Fruit fly (Drosophila melanogaster) whole organism, wandering third instar larva: ENCODE data around the gene CG43902.

Source experiments
- Abd-B ChIP-seq: fragments of >200 bp; optimal IDR thresholded peaks from 2 replicates; lab custom pipeline; 2017; ENCODE audit warnings: missing biosample characterization, missing genetic modification characterization
- CG32264 ChIP-seq: fragments of 200-800 bp; sonication (Bioruptor generic); optimal IDR thresholded peaks from 2 replicates; lab custom pipeline; 2016; ENCODE audit warnings: missing biosample characterization, missing genetic modification characterization
- CG9705 ChIP-seq: fragments of 200-800 bp; sonication (Bioruptor generic); optimal IDR thresholded peaks from 2 replicates; lab custom pipeline; 2018; ENCODE audit warnings: missing biosample characterization, mild to moderate bottlenecking, missing genetic modification characterization
- CrebA ChIP-seq: fragments of 200-800 bp; sonication (Bioruptor generic); optimal IDR thresholded peaks from 2 replicates; lab custom pipeline; 2016; ENCODE audit warnings: missing biosample characterization, mild to moderate bottlenecking, missing genetic modification characterization, borderline replicate concordance
- Dfd ChIP-seq: fragments of >200 bp; optimal IDR thresholded peaks from 2 replicates; lab custom pipeline; 2017; ENCODE audit warnings: missing biosample characterization, missing genetic modification characterization
- HLH106 ChIP-seq: fragments of 200-800 bp; optimal IDR thresholded peaks from 3 replicates; lab custom pipeline; 2019; ENCODE audit warnings: missing biosample characterization, mild to moderate bottlenecking, missing genetic modification characterization, moderate library complexity
- Hnf4 ChIP-seq: fragments of 200-800 bp; sonication (Bioruptor generic); optimal IDR thresholded peaks from 2 replicates; lab custom pipeline; 2016; ENCODE audit warnings: missing biosample characterization, mild to moderate bottlenecking, missing genetic modification characterization
- Hr78 ChIP-seq: fragments of >200 bp; optimal IDR thresholded peaks from 2 replicates; lab custom pipeline; 2017; ENCODE audit warnings: missing biosample characterization, missing genetic modification characterization
- Hr83 ChIP-seq: fragments of 200-300 bp; sonication (Bioruptor generic); optimal IDR thresholded peaks from 2 replicates; lab custom pipeline; 2016; ENCODE audit warnings: missing biosample characterization, mild to moderate bottlenecking, missing genetic modification characterization, moderate library complexity; ENCODE audit not compliant: poor library complexity, severe bottlenecking
- Jra ChIP-seq: sonication (Bioruptor generic); optimal IDR thresholded peaks from 2 replicates; lab custom pipeline; 2016; ENCODE audit warnings: missing biosample characterization, missing genetic modification characterization
- Mio ChIP-seq: sonication (Bioruptor generic); optimal IDR thresholded peaks from 2 replicates; lab custom pipeline; 2016; ENCODE audit warnings: missing biosample characterization, missing genetic modification characterization
- Myc ChIP-seq: fragments of >200 bp; optimal IDR thresholded peaks from 2 replicates; lab custom pipeline; 2017
- N ChIP-seq: fragments of >200 bp; optimal IDR thresholded peaks from 2 replicates; lab custom pipeline; 2018; ENCODE audit warnings: missing biosample characterization, missing external identifiers, missing genetic modification characterization
- OdsH ChIP-seq: fragments of 200-800 bp; sonication (Bioruptor generic); optimal IDR thresholded peaks from 2 replicates; lab custom pipeline; 2016; ENCODE audit warnings: missing biosample characterization, mild to moderate bottlenecking, missing genetic modification characterization
- Rel ChIP-seq, 2 experiments: fragments of 200-800 bp; sonication (Bioruptor generic) in 1 of 2; optimal IDR thresholded peaks; 2 replicates in 1 of 2; 3 replicates in 1 of 2; lab custom pipeline; 2016 to 2019; ENCODE audit warnings: mild to moderate bottlenecking in 2 of 2, missing biosample characterization in 2 of 2, missing genetic modification characterization in 2 of 2, moderate library complexity in 1 of 2
- Sp1 ChIP-seq: fragments of 200-800 bp; sonication (Bioruptor generic); optimal IDR thresholded peaks from 3 replicates; lab custom pipeline; 2019; ENCODE audit warnings: missing biosample characterization, mild to moderate bottlenecking, missing genetic modification characterization, moderate library complexity
- brk ChIP-seq: fragments of 200-800 bp; sonication (Bioruptor generic); optimal IDR thresholded peaks from 2 replicates; lab custom pipeline; 2016; ENCODE audit warnings: missing biosample characterization, mild to moderate bottlenecking, missing genetic modification characterization
- dl ChIP-seq, 2 experiments: fragments of 175-275, 200-275 bp in 1 of 2; fragments of 200-275 bp in 1 of 2; sonication (Bioruptor generic); optimal IDR thresholded peaks; lab custom pipeline; 2018; ENCODE audit warnings: mild to moderate bottlenecking in 2 of 2, missing biosample characterization in 2 of 2, missing genetic modification characterization in 2 of 2, moderate library complexity in 2 of 2; ENCODE audit not compliant: partially characterized antibody in 2 of 2, insufficient read depth in 1 of 2
- dmrt93B ChIP-seq: fragments of 200-800 bp; sonication (Bioruptor generic); optimal IDR thresholded peaks from 2 replicates; lab custom pipeline; 2018; ENCODE audit warnings: missing biosample characterization, mild to moderate bottlenecking, missing genetic modification characterization
- dsf ChIP-seq: sonication (Bioruptor generic); optimal IDR thresholded peaks from 2 replicates; lab custom pipeline; 2016; ENCODE audit warnings: missing biosample characterization, missing genetic modification characterization, borderline replicate concordance
- ey ChIP-seq: fragments of 200-800 bp; sonication (Bioruptor generic); optimal IDR thresholded peaks from 2 replicates; lab custom pipeline; 2016; ENCODE audit warnings: missing biosample characterization, missing genetic modification characterization
- foxo ChIP-seq, 2 experiments: fragments of 200-800 bp; sonication (Bioruptor generic); optimal IDR thresholded peaks; 2 replicates in 1 of 2; 3 replicates in 1 of 2; lab custom pipeline; 2016 to 2017; ENCODE audit warnings: missing biosample characterization in 2 of 2, missing genetic modification characterization in 2 of 2
- fru ChIP-seq: fragments of 200-800 bp; sonication (Bioruptor generic); optimal IDR thresholded peaks from 3 replicates; lab custom pipeline; 2016; ENCODE audit warnings: missing biosample characterization, mild to moderate bottlenecking, missing genetic modification characterization
- h ChIP-seq: fragments of 200-800 bp; sonication (Bioruptor generic); optimal IDR thresholded peaks from 3 replicates; lab custom pipeline; 2016; ENCODE audit warnings: missing biosample characterization, mild to moderate bottlenecking, missing genetic modification characterization
- lola ChIP-seq: fragments of >200 bp; optimal IDR thresholded peaks from 2 replicates; lab custom pipeline; 2017; ENCODE audit warnings: missing biosample characterization, missing genetic modification characterization
- psq ChIP-seq: fragments of 200-800 bp; sonication (Bioruptor generic); optimal IDR thresholded peaks from 3 replicates; lab custom pipeline; 2017; ENCODE audit warnings: missing biosample characterization, mild to moderate bottlenecking, missing genetic modification characterization, moderate library complexity
- rgr ChIP-seq: fragments of 200-800 bp; sonication (Bioruptor generic); optimal IDR thresholded peaks from 3 replicates; lab custom pipeline; 2016; ENCODE audit warnings: missing biosample characterization, mild to moderate bottlenecking, missing genetic modification characterization
- sv ChIP-seq: fragments of 200-800 bp; sonication (Bioruptor generic); optimal IDR thresholded peaks from 3 replicates; lab custom pipeline; 2016; ENCODE audit warnings: missing biosample characterization, missing genetic modification characterization
- tai ChIP-seq: sonication (Bioruptor generic); optimal IDR thresholded peaks from 2 replicates; lab custom pipeline; 2016; ENCODE audit warnings: missing biosample characterization, missing genetic modification characterization
- usp ChIP-seq: fragments of >200 bp; optimal IDR thresholded peaks from 2 replicates; lab custom pipeline; 2017; ENCODE audit warnings: missing biosample characterization, missing genetic modification characterization

The CG43902 gene

DNA sequence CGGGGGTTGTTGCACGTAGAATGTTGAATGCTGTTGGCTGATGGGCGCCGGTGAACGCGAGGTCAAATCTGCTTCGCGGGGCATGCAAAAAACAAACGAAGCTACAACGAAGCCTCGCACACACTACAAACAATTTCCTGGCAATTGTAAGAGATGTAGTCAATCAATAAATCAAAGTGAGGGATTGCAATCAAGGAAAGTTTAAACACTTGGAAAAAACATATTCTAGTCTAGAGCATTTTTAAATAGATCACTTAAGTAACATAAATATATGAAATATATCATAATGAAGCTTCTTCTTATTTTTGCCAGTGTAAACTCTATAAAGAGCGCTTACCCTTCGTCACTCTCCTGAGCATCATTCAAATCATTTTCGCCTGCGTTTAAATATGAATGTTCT lies 20.6 kb upstream of the CG43902 start:
- TF ChIP-seq h (GFP tag; lab: Kevin White, UChicago) (no peak), Jra (no peak), OdsH (GFP tag; lab: Kevin White, UChicago) (no peak), Mio (GFP tag; lab: Kevin White, UChicago) (no peak), usp (GFP tag; lab: Kevin White, UChicago) (no peak), ey (GFP tag; lab: Kevin White, UChicago) (no peak), CG32264 (GFP tag; lab: Kevin White, UChicago) (no peak), dmrt93B (no peak), CrebA (GFP tag; lab: Kevin White, UChicago) (no peak), Rel (GFP tag; optimal IDR thresholded peaks at IDR 0.05; lab: Kevin White, UChicago) (no peak), Rel (tag; optimal IDR thresholded peaks at IDR 0.05; lab: Kevin White, UChicago) (no peak), sv (GFP tag; lab: Kevin White, UChicago) (no peak)

DNA sequence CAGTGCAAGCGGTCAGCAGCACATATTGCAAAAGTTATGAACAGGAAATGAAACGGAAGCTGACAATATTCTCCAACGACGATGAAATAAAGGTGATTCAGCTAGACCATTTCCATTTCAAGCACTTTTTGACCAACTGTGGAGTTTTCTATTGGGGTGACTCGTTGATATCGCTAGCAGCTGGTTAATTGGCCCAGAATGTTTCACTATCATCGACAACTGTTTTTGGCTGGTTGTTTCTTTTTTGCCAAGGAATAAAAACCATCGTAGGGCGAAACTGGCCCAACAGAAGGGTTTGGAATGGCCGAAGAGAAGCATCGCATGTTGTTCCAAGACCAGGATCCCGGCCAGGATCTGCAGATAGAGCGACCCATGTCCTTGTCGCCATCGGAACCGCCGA lies 4.9 kb upstream of the CG43902 start, which contains the start of gene CG12645:
TSS of gene CG12645 (plus strand) at position 301 of the 400 bp plus-strand sequence.
- TF ChIP-seq Hr78 (GFP tag; lab: Kevin White, UChicago) (no peak), Mio (GFP tag; lab: Kevin White, UChicago) (no peak), fru (GFP tag; lab: Kevin White, UChicago) (no peak), sv (GFP tag; lab: Kevin White, UChicago) (no peak), CG9705 (GFP tag; lab: Kevin White, UChicago) (no peak), Sp1 (GFP tag; lab: Kevin White, UChicago) (no peak), dl (GFP tag; optimal IDR thresholded peaks at IDR 0.05; lab: Kevin White, UChicago; ENCODE audit: insufficient read depth in 1 of 2, partially characterized antibody in 2 of 2) (no peak), ey (GFP tag; lab: Kevin White, UChicago) (no peak), Abd-B (GFP tag; lab: Kevin White, UChicago) (no peak), CrebA (GFP tag; lab: Kevin White, UChicago) (no peak), Dfd (GFP tag; lab: Kevin White, UChicago) (no peak), Myc (lab: Kevin White, UChicago) (no peak)

DNA sequence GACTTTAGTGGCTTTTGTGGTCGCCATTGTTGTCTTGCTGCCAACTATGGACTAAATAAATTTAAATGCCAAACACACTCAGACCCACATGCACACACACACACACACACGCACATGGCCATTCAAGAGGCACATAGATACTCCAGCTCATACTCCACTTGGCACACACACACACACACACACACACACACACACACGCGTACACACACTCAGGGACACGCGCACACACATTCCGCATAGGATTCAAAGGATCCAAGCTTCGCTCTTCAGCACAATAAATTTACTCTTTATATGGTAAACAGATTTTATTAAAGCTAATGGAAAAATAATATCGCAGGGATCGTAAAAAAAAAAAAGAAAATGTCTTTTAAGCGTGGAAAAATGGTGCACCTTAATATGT lies 24.6 kb downstream of the CG43902 start:
- TF ChIP-seq Dfd (GFP tag; lab: Kevin White, UChicago) = peak; percentile 74
- no peak for TF ChIP-seq OdsH (GFP tag; lab: Kevin White, UChicago)

DNA sequence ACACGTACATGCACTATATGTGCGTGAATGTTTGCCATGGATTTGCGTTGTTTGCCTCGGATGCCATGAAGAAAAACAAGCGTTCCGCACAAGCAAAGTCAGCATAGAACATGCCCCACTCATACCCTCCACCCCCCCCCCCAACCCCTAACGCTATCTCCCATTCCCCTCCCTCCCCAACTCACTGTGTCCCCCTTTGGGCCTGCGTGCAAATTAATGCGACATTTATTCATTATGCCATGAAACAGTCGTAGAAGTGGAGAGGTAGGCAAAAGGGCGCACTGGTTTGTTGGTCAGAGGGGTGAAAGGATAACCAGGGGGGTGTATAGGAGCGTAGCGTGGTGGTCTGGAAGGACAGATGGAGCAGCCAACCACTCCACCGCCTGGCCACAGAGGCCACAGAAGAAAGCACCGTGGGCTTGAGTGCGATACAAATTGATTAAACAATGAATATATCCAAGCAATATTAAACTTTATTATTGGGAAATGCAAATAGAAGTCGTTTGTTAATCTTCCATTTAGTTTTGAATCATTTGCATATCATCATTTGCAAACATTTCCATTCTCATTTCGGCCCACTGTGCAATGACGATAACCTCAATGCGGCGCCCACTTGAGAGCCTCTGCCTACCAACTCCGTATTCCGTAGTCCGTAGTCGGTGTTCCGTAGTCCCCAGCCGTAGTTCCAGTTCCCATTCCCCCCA lies 26.3 kb downstream of the CG43902 start:
- TF ChIP-seq CG9705 (GFP tag; lab: Kevin White, UChicago) = no peak
- peak; percentile 24 for TF ChIP-seq h (GFP tag; lab: Kevin White, UChicago)
- no peak for TF ChIP-seq brk (GFP tag; lab: Kevin White, UChicago)
- TF ChIP-seq lola (GFP tag; lab: Kevin White, UChicago) = no peak
- peak; percentile 58 for TF ChIP-seq fru (GFP tag; lab: Kevin White, UChicago)
- TF ChIP-seq Jra = no peak
- TF ChIP-seq Sp1 (GFP tag; lab: Kevin White, UChicago) = peak; percentile 29
- peak in 1 of 2 experiments; percentile 54 for TF ChIP-seq foxo (GFP tag; optimal IDR thresholded peaks at IDR 0.05; lab: Kevin White, UChicago)
- TF ChIP-seq psq (GFP tag; lab: Kevin White, UChicago) = no peak
- no peak for TF ChIP-seq dl (GFP tag; optimal IDR thresholded peaks at IDR 0.05; lab: Kevin White, UChicago; ENCODE audit: insufficient read depth in 1 of 2, partially characterized antibody in 2 of 2)
- TF ChIP-seq Hr78 (GFP tag; lab: Kevin White, UChicago) = no peak
- TF ChIP-seq tai (GFP tag; lab: Kevin White, UChicago) = no peak
- no peak for TF ChIP-seq CG32264 (GFP tag; lab: Kevin White, UChicago)
- TF ChIP-seq Abd-B (GFP tag; lab: Kevin White, UChicago) = no peak
- no peak for TF ChIP-seq N (GFP tag; lab: Kevin White, UChicago)
- TF ChIP-seq usp (GFP tag; lab: Kevin White, UChicago) = no peak
- peak; percentile 1 for TF ChIP-seq rgr (GFP tag; lab: Kevin White, UChicago)
- no peak for TF ChIP-seq Hnf4 (GFP tag; lab: Kevin White, UChicago)
- TF ChIP-seq Mio (GFP tag; lab: Kevin White, UChicago) = no peak
- TF ChIP-seq dsf (GFP tag; lab: Kevin White, UChicago) = no peak
- TF ChIP-seq sv (GFP tag; lab: Kevin White, UChicago) = peak; percentile 12
- no peak for TF ChIP-seq Myc (lab: Kevin White, UChicago)
- peak; percentile 44 for TF ChIP-seq HLH106 (tag; lab: Kevin White, UChicago)
- no peak for TF ChIP-seq Hr83 (GFP tag; lab: Kevin White, UChicago)
